Worm (Caenorhabditis elegans) whole organism, young adult: ENCODE measurements around the gene F43C9.2.

Experiments
- F39B2.1 ChIP-seq: fragments of 200-800 bp; sonication (Bioruptor generic); IDR thresholded peaks from 2 replicates; pipeline ENCODE4 v1.3.6; 2022; ENCODE audit warnings: missing genetic modification reagents, missing genetic modification characterization, missing compliant biosample characterization
- Y79H2A.3 ChIP-seq: fragments of 200-800 bp; sonication (Bioruptor generic); conservative IDR thresholded peaks from 2 replicates; pipeline ENCODE4 v1.3.6; 2022; ENCODE audit warnings: missing genetic modification reagents, missing genetic modification characterization, missing compliant biosample characterization
- nfyb-1 ChIP-seq: fragments of 200-800 bp; sonication (Bioruptor generic); IDR thresholded peaks from 2 replicates; pipeline ENCODE4 v1.3.6; 2022; ENCODE audit warnings: missing genetic modification reagents, missing genetic modification characterization, missing compliant biosample characterization

- TF ChIP-seq F39B2.1 (GFP tag; lab: Robert Waterston, UW) (no peak), nfyb-1 (GFP tag; lab: Robert Waterston, UW) (no peak), Y79H2A.3 (GFP tag; lab: Robert Waterston, UW) (no peak)
Observed at ce11 chrX:4800892-4801291, 17.5 kb downstream of the F43C9.2 start.
